Worm (Caenorhabditis elegans): ENCODE measurements around the gene Y38H8A.12.

The Y38H8A.12 gene

DNA sequence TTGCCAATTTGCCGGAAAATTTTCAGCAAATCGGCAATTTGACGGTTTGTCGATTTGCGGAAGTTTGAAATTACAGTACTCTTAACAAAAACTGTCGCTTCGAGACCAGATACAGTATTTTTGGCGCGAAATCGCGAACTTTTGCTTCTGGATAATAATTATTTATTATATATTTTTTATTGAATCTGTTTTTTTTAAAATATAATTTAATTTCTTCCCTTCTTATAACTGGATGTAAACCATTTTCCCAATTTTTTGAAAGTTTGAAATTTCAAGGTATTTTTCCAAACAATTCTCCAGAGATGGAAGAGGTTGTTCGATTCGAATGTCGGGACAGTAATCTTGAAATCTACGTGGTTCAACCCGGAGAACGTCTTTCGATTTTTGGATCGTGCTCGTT is 38.6 kb downstream of the Y38H8A.12 start, which contains the start of gene nol-9:
nol-9 (plus strand) TSS at position 301 of the 400 bp plus-strand sequence.
- TF ChIP-seq pax-3 (tag; optimal IDR thresholded peaks at IDR 0.05) (no peak), snpc-4 (tag; optimal IDR thresholded peaks at IDR 0.05) (no peak), dsc-1 (tag; optimal IDR thresholded peaks at IDR 0.05) (no peak), C16A3.4 (tag; optimal IDR thresholded peaks at IDR 0.05) (no peak), Y116A8C.19 (tag; optimal IDR thresholded peaks at IDR 0.05; ENCODE audit: borderline replicate concordance) (no peak), ceh-88 (GFP tag; IDR thresholded peaks at IDR 0.05) (no peak), nhr-71 (tag; optimal IDR thresholded peaks at IDR 0.05) (no peak), mab-9 (GFP tag; IDR thresholded peaks at IDR 0.05) (no peak), aha-1 (tag; optimal IDR thresholded peaks at IDR 0.05) (no peak), unc-98 (GFP tag; IDR thresholded peaks at IDR 0.05) (no peak), sup-37 (GFP tag; optimal IDR thresholded peaks at IDR 0.05) (no peak), C34B4.2 (tag; optimal IDR thresholded peaks at IDR 0.05) (no peak), tbx-2 (tag; optimal IDR thresholded peaks at IDR 0.05) (no peak), nhr-85 (tag) (no peak), alr-1 (tag; optimal IDR thresholded peaks at IDR 0.05; ENCODE audit: borderline replicate concordance) (no peak), fkh-8 (tag; optimal IDR thresholded peaks at IDR 0.05) (no peak), nhr-90 (tag; optimal IDR thresholded peaks at IDR 0.05; ENCODE audit: poor library complexity) (no peak), efl-3 (GFP tag; optimal IDR thresholded peaks at IDR 0.05) (no peak), sox-4 (tag; optimal IDR thresholded peaks at IDR 0.05) (no peak)

DNA sequence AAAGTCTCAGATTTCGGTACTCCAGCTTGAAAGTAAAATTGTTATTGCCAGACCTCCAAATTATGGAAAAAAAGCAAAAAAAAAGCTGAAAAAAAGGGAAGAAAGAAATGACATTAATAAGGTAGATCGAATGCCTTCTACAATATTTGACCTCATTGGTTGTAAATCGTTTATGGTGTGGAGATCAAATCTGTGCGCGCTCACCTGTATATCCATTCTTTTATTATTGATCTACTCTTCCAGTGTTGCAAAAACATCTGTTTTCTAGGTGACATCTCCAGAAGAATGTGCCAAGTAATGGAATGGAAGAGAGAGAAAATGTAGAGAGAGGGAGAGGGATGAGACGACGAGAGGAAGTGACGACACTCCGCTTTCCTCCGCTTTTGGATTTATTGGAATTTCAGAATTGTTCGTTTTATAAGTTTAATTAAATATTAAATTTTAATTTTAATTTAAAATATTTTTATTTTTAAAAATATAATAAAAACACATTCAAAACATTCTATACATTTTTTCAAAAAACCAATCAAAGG is 45.0 kb downstream of the Y38H8A.12 start, which contains the start of the genes pik-1 and aptf-2:
pik-1 (plus strand) TSS at position 303 of the 533 bp plus-strand sequence.
aptf-2 (minus strand) TSS at position 313 of the 533 bp plus-strand sequence.
- no peak for TF ChIP-seq nhr-85 (tag)
- TF ChIP-seq sup-37 (GFP tag; optimal IDR thresholded peaks at IDR 0.05): no peak
- TF ChIP-seq dpl-1 (GFP tag; optimal IDR thresholded peaks at IDR 0.05): peak in 1 of 3 experiments; percentile 31
- TF ChIP-seq lsy-2 (tag; optimal IDR thresholded peaks at IDR 0.05): peak in 1 of 2 experiments; percentile 26
- TF ChIP-seq aha-1 (tag; optimal IDR thresholded peaks at IDR 0.05): no peak
- no peak for TF ChIP-seq xbp-1 (tag; optimal IDR thresholded peaks at IDR 0.05)
- no peak for TF ChIP-seq nhr-28 (tag; optimal IDR thresholded peaks at IDR 0.05)
- no peak for TF ChIP-seq nhr-20 (tag; optimal IDR thresholded peaks at IDR 0.05)
- TF ChIP-seq elt-3 (tag; optimal IDR thresholded peaks at IDR 0.05): no peak
- TF ChIP-seq C34B4.2 (tag; optimal IDR thresholded peaks at IDR 0.05): no peak
- peak in 1 of 2 experiments; percentile 24 for TF ChIP-seq lin-35 (GFP tag; optimal IDR thresholded peaks at IDR 0.05)
- no peak for TF ChIP-seq mab-9 (GFP tag; IDR thresholded peaks at IDR 0.05)
- peak; percentile 27 for TF ChIP-seq blmp-1 (tag; optimal IDR thresholded peaks at IDR 0.05)
- no peak for TF ChIP-seq pax-3 (tag; optimal IDR thresholded peaks at IDR 0.05)
- no peak for TF ChIP-seq lir-3 (tag; optimal IDR thresholded peaks at IDR 0.05; ENCODE audit: poor library complexity)
- no peak for TF ChIP-seq nhr-47 (tag; optimal IDR thresholded peaks at IDR 0.05)
- no peak for TF ChIP-seq nhr-19 (GFP tag; conservative IDR thresholded peaks at IDR 0.05)
- TF ChIP-seq mep-1 (tag; optimal IDR thresholded peaks at IDR 0.05): peak; percentile 32
- TF ChIP-seq hlh-17 (GFP tag; optimal IDR thresholded peaks at IDR 0.05; ENCODE audit: borderline replicate concordance): no peak
- no peak for TF ChIP-seq egl-27 (tag; optimal IDR thresholded peaks at IDR 0.05)
- TF ChIP-seq lin-14 (GFP tag; optimal IDR thresholded peaks at IDR 0.05): no peak
- no peak for TF ChIP-seq fkh-4 (tag; optimal IDR thresholded peaks at IDR 0.05; ENCODE audit: borderline replicate concordance)
- TF ChIP-seq aly-2 (tag; optimal IDR thresholded peaks at IDR 0.05): no peak
- TF ChIP-seq ztf-11 (tag; optimal IDR thresholded peaks at IDR 0.05): no peak
- no peak for TF ChIP-seq dsc-1 (tag; optimal IDR thresholded peaks at IDR 0.05)
- no peak for TF ChIP-seq nhr-11 (tag; optimal IDR thresholded peaks at IDR 0.05)
- no peak for TF ChIP-seq lin-13 (GFP tag; optimal IDR thresholded peaks at IDR 0.05)
- no peak for TF ChIP-seq vab-15 (tag; optimal IDR thresholded peaks at IDR 0.05)
- no peak for TF ChIP-seq efl-1 (optimal IDR thresholded peaks at IDR 0.05)
- TF ChIP-seq efl-1 (GFP tag; optimal IDR thresholded peaks at IDR 0.05 in 1 of 2): peak in 1 of 2 experiments; percentile 5
